Fruit fly (Drosophila melanogaster): Measurements from ENCODE around the gene GILT1.

GILT1 gene

DNA sequence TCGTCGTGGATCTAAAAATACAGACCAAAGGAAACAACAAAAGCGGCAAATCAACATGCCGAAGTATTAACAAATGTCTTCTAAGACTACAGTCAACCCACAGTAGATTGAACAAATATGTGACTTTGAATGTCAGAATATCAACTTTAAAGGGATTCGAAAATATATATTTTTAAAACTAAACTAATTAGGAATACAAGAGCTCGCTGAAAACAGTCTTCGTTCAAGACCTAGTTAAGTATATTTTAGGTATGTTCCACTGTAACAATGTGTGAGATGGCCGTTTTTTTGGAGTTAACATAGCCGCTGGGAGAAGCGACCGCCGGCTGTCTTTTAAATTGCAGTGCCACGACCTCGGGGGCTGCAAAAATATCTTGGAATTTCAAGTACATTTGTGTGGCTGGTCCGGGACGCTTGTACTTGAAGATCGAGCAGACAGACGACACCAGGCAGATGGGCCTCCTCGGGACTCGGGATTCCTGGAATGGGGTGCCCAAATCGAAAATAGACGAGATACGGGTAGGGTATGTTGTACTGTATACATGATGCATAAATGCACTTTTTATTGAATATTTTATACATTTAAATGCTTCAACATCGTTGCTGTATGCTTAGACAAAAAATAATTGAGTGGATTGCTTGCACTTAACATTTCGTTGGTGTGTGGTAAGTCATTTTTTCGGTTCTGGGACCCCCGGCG lies 26.8 kb upstream of the GILT1 start (continued):
- TF ChIP-seq CG1647 (GFP tag; optimal IDR thresholded peaks at IDR 0.05) (no peak), CG18619 (GFP tag; optimal IDR thresholded peaks at IDR 0.05) (peak; percentile 26), chm (GFP tag; IDR thresholded peaks at IDR 0.05) (no peak), Doc3 (GFP tag; IDR thresholded peaks at IDR 0.05; ENCODE audit: partially characterized antibody) (no peak), CG10654 (GFP tag; optimal IDR thresholded peaks at IDR 0.05) (peak; percentile 46), Oli (tag; optimal IDR thresholded peaks at IDR 0.05) (peak; percentile 75), Dbx (GFP tag; IDR thresholded peaks at IDR 0.05) (peak; percentile 43; the same call in 1 of the 3 replicates), ranshi (GFP tag; IDR thresholded peaks at IDR 0.05) (peak; percentile 64; the same call in 1 of the 2 replicates), CG8359 (GFP tag; optimal IDR thresholded peaks at IDR 0.05; ENCODE audit: borderline replicate concordance) (peak; percentile 62), ase (GFP tag; IDR thresholded peaks at IDR 0.05) (0 out of 3 replicates have a peak, but pooled peaks have one; percentile 51), lilli (GFP tag; optimal IDR thresholded peaks at IDR 0.05) (peak; percentile 66), jumu (GFP tag; optimal IDR thresholded peaks at IDR 0.05) (peak; percentile 45), CG1602 (GFP tag; optimal IDR thresholded peaks at IDR 0.05) (peak; percentile 57), zen (tag; optimal IDR thresholded peaks at IDR 0.05) (peak; percentile 65), stwl (tag; optimal IDR thresholded peaks at IDR 0.05) (no peak), CG6791 (GFP tag; IDR thresholded peaks at IDR 0.05; ENCODE audit: partially characterized antibody) (no peak), Dad (GFP tag; optimal IDR thresholded peaks at IDR 0.05) (peak; percentile 27), Hr78 (GFP tag; optimal IDR thresholded peaks at IDR 0.05) (peak in 1 of 2 experiments; percentile 40), Hr39 (optimal IDR thresholded peaks at IDR 0.05) (no peak), grau (tag; optimal IDR thresholded peaks at IDR 0.05) (peak; percentile 98), pita (GFP tag; optimal IDR thresholded peaks at IDR 0.05) (no peak), sim (GFP tag; IDR thresholded peaks at IDR 0.05) (no peak), Ets97D (GFP tag; optimal IDR thresholded peaks at IDR 0.05) (no peak), CG11398 (GFP tag; optimal IDR thresholded peaks at IDR 0.05) (peak; percentile 44), oc (tag; optimal IDR thresholded peaks at IDR 0.05) (peak; percentile 30), nmo (GFP tag; optimal IDR thresholded peaks at IDR 0.05) (peak; percentile 76), kah (GFP tag; optimal IDR thresholded peaks at IDR 0.05) (peak; percentile 47), zfh1 (GFP tag; IDR thresholded peaks at IDR 0.05) (peak; percentile 81), Neu2 (GFP tag; optimal IDR thresholded peaks at IDR 0.05; ENCODE audit: borderline replicate concordance) (no peak), Dip2 (GFP tag; IDR thresholded peaks at IDR 0.05) (no peak), ERR (GFP tag; optimal IDR thresholded peaks at IDR 0.05) (no peak), crc (GFP tag; optimal IDR thresholded peaks at IDR 0.05) (no peak), CG11504 (tag; optimal IDR thresholded peaks at IDR 0.05) (peak; percentile 76), C15 (GFP tag; IDR thresholded peaks at IDR 0.05) (no peak), CG14014 (GFP tag; IDR thresholded peaks at IDR 0.05) (peak; percentile 62), br (optimal IDR thresholded peaks at IDR 0.05) (no peak), CG15073 (GFP tag; optimal IDR thresholded peaks at IDR 0.05) (no peak), Atf3 (GFP tag; optimal IDR thresholded peaks at IDR 0.05) (peak; percentile 32), gcm2 (GFP tag; optimal IDR thresholded peaks at IDR 0.05) (peak; percentile 28), nerfin-2 (GFP tag; IDR thresholded peaks at IDR 0.05; ENCODE audit: partially characterized antibody) (no peak), CG3163 (GFP tag; optimal IDR thresholded peaks at IDR 0.05) (no peak), pb (GFP tag; optimal IDR thresholded peaks at IDR 0.05) (no peak), Taf1 (GFP tag; IDR thresholded peaks at IDR 0.05) (0 out of 2 replicates have a peak, but pooled peaks have one; percentile 35), HLH4C (GFP tag; IDR thresholded peaks at IDR 0.05; ENCODE audit: partially characterized antibody) (no peak), klu (GFP tag; IDR thresholded peaks at IDR 0.05) (0 out of 2 replicates have a peak, but pooled peaks have one; percentile 12), CG10959 (GFP tag; IDR thresholded peaks at IDR 0.05) (peak; percentile 69; the same call in 1 of the 2 replicates), CG11247 (GFP tag; IDR thresholded peaks at IDR 0.05) (peak; percentile 48; the same call in 1 of the 2 replicates), Eip74EF (GFP tag; optimal IDR thresholded peaks at IDR 0.05) (peak in 1 of 2 experiments; percentile 26), CG2202 (tag; optimal IDR thresholded peaks at IDR 0.05) (peak; percentile 53), en (GFP tag; optimal IDR thresholded peaks at IDR 0.05) (peak; percentile 48)
